Fruit fly (Drosophila melanogaster): Measurements from ENCODE around the gene CG7069.

dm6 chr3R:22342708-22343107 is 29.9 kb upstream of the CG7069 start:
- TF ChIP-seq psq (optimal IDR thresholded peaks at IDR 0.05) (no peak), Sin3A (optimal IDR thresholded peaks at IDR 0.05) (no peak), Myc (optimal IDR thresholded peaks at IDR 0.05) (no peak), h (optimal IDR thresholded peaks at IDR 0.05) (no peak), insv (optimal IDR thresholded peaks at IDR 0.05) (no peak), ttk (optimal IDR thresholded peaks at IDR 0.05) (no peak)

Data from Kc167 (cell line).